Fruit fly (Drosophila melanogaster) whole organism, pupa: Measurements from ENCODE around the gene Sirup.

Source experiments
- CG10348 ChIP-seq: fragments of 200-800 bp; sonication (Bioruptor generic); IDR thresholded peaks from 2 replicates; pipeline ENCODE4 v1.3.6; 2022; ENCODE audit warnings: missing biosample characterization, missing genetic modification characterization
- CG12605 ChIP-seq: fragments of 200-800 bp; sonication (Bioruptor generic); IDR thresholded peaks from 2 replicates; pipeline ENCODE4 v1.3.6; 2022; ENCODE audit warnings: missing biosample characterization, missing genetic modification characterization
- CG13204 ChIP-seq: fragments of 200-800 bp; sonication (Bioruptor generic); optimal IDR thresholded peaks from 2 replicates; lab custom pipeline; 2018; ENCODE audit warnings: missing biosample characterization, mild to moderate bottlenecking, missing genetic modification characterization, moderate library complexity
- CG14655 ChIP-seq: fragments of 200-800 bp; sonication (Bioruptor generic); optimal IDR thresholded peaks from 3 replicates; lab custom pipeline; 2017; ENCODE audit warnings: mild to moderate bottlenecking, missing biosample characterization, missing genetic modification reagents, missing genetic modification characterization
- CG15710 ChIP-seq: fragments of 200-800 bp; sonication (Bioruptor generic); optimal IDR thresholded peaks from 2 replicates; lab custom pipeline; 2018; ENCODE audit warnings: missing biosample characterization, mild to moderate bottlenecking, missing genetic modification characterization, moderate library complexity
- CG17806 ChIP-seq: fragments of 200-800 bp; sonication (Bioruptor generic); optimal IDR thresholded peaks from 2 replicates; lab custom pipeline; 2018; ENCODE audit warnings: missing biosample characterization, mild to moderate bottlenecking, missing genetic modification characterization, moderate library complexity
- CG32121 ChIP-seq: fragments of 200-800 bp; sonication (Bioruptor generic); IDR thresholded peaks from 2 replicates; pipeline ENCODE4 v1.3.6; 2022; ENCODE audit warnings: missing biosample characterization, missing genetic modification characterization
- CG34367 ChIP-seq: fragments of 200-800 bp; sonication (Bioruptor generic); optimal IDR thresholded peaks from 2 replicates; lab custom pipeline; 2018; ENCODE audit warnings: missing biosample characterization, mild to moderate bottlenecking, missing genetic modification characterization
- CG4496 ChIP-seq: fragments of 200-800 bp; sonication (Bioruptor generic); IDR thresholded peaks from 3 replicates; pipeline ENCODE4 v1.3.6; 2022; ENCODE audit warnings: missing biosample characterization, missing genetic modification characterization
- CG8159 ChIP-seq: fragments of 200-800 bp; sonication (Bioruptor generic); optimal IDR thresholded peaks from 3 replicates; lab custom pipeline; 2018; ENCODE audit warnings: missing biosample characterization, mild to moderate bottlenecking, missing genetic modification characterization, moderate library complexity
- CG8301 ChIP-seq: fragments of 200-800 bp; sonication (Bioruptor generic); optimal IDR thresholded peaks from 2 replicates; lab custom pipeline; 2018; ENCODE audit warnings: missing biosample characterization, mild to moderate bottlenecking, missing genetic modification characterization
- CG9948 ChIP-seq: fragments of 200-800 bp; sonication (Bioruptor generic); optimal IDR thresholded peaks from 2 replicates; lab custom pipeline; 2018; ENCODE audit warnings: missing biosample characterization, mild to moderate bottlenecking, missing genetic modification characterization, moderate library complexity
- D1 ChIP-seq: fragments of 200-800 bp; sonication (Bioruptor generic); optimal IDR thresholded peaks from 2 replicates; lab custom pipeline; 2018; ENCODE audit warnings: missing biosample characterization, mild to moderate bottlenecking, missing genetic modification characterization, moderate library complexity
- EcR ChIP-seq: fragments of 200-800 bp; sonication (Bioruptor generic); optimal IDR thresholded peaks from 3 replicates; lab custom pipeline; 2019; ENCODE audit warnings: missing biosample characterization, missing genetic modification characterization, mild to moderate bottlenecking, moderate library complexity, missing genetic modification reagents
- Ets98B ChIP-seq: fragments of 200-800 bp; sonication (Bioruptor generic); IDR thresholded peaks from 2 replicates; pipeline ENCODE4 v1.3.6; 2022; ENCODE audit warnings: missing biosample characterization, missing genetic modification characterization
- Pif1A ChIP-seq: fragments of 200-800 bp; sonication (Bioruptor generic); optimal IDR thresholded peaks from 3 replicates; lab custom pipeline; 2016; ENCODE audit warnings: missing biosample characterization, missing genetic modification characterization
- Pif1B ChIP-seq: fragments of 200-800 bp; sonication (Bioruptor generic); optimal IDR thresholded peaks from 3 replicates; lab custom pipeline; 2016; ENCODE audit warnings: missing biosample characterization, missing genetic modification characterization
- Snoo ChIP-seq: fragments of 200-800 bp; sonication (Bioruptor generic); optimal IDR thresholded peaks from 3 replicates; lab custom pipeline; 2017; ENCODE audit warnings: missing biosample characterization, mild to moderate bottlenecking, missing genetic modification characterization, inconsistent platforms
- fd96Ca ChIP-seq: fragments of 200-800 bp; sonication (Bioruptor generic); IDR thresholded peaks from 3 replicates; pipeline ENCODE4 v1.3.6; 2022; ENCODE audit warnings: missing biosample characterization, missing genetic modification characterization
- gl ChIP-seq: fragments of 200-800 bp; sonication (Bioruptor generic); optimal IDR thresholded peaks from 2 replicates; lab custom pipeline; 2018; ENCODE audit warnings: missing biosample characterization, mild to moderate bottlenecking, missing genetic modification characterization
- rn ChIP-seq: fragments of 200-800 bp; sonication (Bioruptor generic); IDR thresholded peaks from 2 replicates; pipeline ENCODE4 v1.3.6; 2022; ENCODE audit warnings: missing biosample characterization, missing genetic modification characterization

Sirup gene

DNA sequence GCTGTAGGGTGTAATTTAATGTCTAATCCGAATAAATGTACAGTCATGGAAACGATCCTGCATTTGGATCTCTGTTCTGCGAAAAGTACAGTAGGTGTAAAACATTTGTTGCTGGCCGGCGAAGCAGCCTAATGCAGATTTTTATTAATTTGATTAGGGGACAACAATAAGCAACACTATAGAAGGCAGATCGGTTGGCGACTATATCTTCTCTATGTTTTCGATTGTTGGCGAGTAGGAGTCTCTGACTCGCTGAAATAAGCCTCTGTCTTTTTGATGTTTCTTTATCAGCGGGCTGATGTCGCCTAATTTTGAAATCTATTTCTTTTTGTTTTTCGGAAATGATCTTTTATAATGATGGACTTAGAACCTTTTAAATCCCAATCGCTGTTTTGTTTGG lies 31.4 kb downstream of the Sirup start:
- TF ChIP-seq CG17806 (tag; lab: Kevin White, UChicago) (no peak), rn (GFP tag; lab: Robert Waterston, UW) (no peak), Pif1B (GFP tag; lab: Kevin White, UChicago) (no peak), CG12605 (GFP tag; lab: Robert Waterston, UW) (no peak), CG13204 (no peak), Ets98B (no peak), EcR (GFP tag; lab: Kevin White, UChicago) (no peak), CG15710 (no peak), Snoo (tag; lab: Kevin White, UChicago) (no peak), CG8301 (no peak), CG9948 (tag; lab: Kevin White, UChicago) (no peak), fd96Ca (no peak), CG32121 (GFP tag; lab: Robert Waterston, UW) (no peak), CG10348 (GFP tag; lab: Robert Waterston, UW) (no peak), D1 (no peak), CG8159 (tag; lab: Kevin White, UChicago) (no peak), Pif1A (GFP tag; lab: Kevin White, UChicago) (no peak)
- TF ChIP-seq, all 21 proteins: peak for 0

DNA sequence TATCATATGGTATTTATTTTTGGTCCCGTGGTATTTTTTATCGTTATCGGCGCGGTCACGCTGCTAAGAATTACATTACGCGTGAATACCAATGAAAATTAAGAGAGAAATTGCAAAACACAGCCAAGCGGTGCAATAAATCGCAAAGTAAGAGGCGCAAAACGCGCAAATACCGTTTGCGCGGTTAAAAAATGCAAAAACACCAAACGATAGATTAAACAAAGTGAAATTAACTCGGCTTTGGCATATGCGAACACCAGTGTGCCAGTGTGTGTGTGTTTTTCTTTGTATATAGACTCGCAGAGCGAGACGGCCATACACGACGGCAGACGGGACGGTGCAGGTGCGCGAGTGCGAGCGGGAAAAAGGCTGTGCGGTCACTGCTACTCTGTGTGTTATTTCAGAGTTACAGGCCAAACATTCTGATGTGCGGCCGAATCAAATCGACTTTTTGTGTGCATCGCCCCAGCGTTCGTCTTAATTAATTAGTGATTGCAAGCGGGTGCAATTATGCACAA lies 32.1 kb downstream of the Sirup start, which contains the start of gene Cka:
Cka (plus strand) TSS at position 29 of the 518 bp plus-strand sequence.
- TF ChIP-seq CG13204 (peak; percentile 57), D1 (no peak), CG12605 (GFP tag; lab: Robert Waterston, UW) (no peak), Pif1A (GFP tag; lab: Kevin White, UChicago) (no peak), CG14655 (GFP tag; lab: Kevin White, UChicago) (no peak), CG8301 (no peak), CG34367 (tag; lab: Kevin White, UChicago) (no peak), CG32121 (GFP tag; lab: Robert Waterston, UW) (no peak), Snoo (tag; lab: Kevin White, UChicago) (peak; percentile 5), CG10348 (GFP tag; lab: Robert Waterston, UW) (no peak), Pif1B (GFP tag; lab: Kevin White, UChicago) (no peak), CG17806 (tag; lab: Kevin White, UChicago) (no peak), CG15710 (no peak), rn (GFP tag; lab: Robert Waterston, UW) (no peak), CG9948 (tag; lab: Kevin White, UChicago) (no peak), EcR (GFP tag; lab: Kevin White, UChicago) (no peak), fd96Ca (peak; percentile 44; the same call in 1 of the 3 replicates), Ets98B (no peak), CG4496 (GFP tag; lab: Robert Waterston, UW) (peak; percentile 69; the same call in 1 of the 3 replicates), gl (tag; lab: Kevin White, UChicago) (no peak), CG8159 (tag; lab: Kevin White, UChicago) (peak; percentile 34)

DNA sequence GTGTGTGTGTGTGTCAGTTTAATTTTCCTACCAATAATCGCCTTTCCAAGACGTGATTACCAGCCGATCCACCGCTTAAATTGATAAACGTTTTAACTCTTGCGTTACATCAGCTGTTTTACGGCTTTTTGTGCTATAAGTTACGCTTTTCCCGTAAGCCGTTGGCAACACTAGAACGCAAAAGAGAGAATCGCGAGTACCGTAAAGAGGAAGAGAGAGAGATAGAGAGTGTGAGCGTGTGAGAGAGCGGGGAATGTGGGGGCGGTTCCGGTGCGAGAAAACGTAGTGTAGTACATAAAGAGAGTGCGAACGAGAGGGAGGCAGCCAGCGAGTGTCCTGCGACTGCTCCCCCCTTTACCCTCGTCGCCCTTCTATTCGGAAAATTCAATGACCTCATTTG lies 32.9 kb downstream of the Sirup start:
- TF ChIP-seq CG9948 (tag; lab: Kevin White, UChicago), result no peak
- TF ChIP-seq CG10348 (GFP tag; lab: Robert Waterston, UW), result no peak
- TF ChIP-seq EcR (GFP tag; lab: Kevin White, UChicago), result peak; percentile 54
- peak; percentile 29; the same call in 1 of the 2 replicates for TF ChIP-seq CG12605 (GFP tag; lab: Robert Waterston, UW)
- TF ChIP-seq CG13204, result peak; percentile 25
- peak; percentile 38; the same call in 1 of the 3 replicates for TF ChIP-seq CG4496 (GFP tag; lab: Robert Waterston, UW)
- TF ChIP-seq, all 21 proteins: peak for 4

DNA sequence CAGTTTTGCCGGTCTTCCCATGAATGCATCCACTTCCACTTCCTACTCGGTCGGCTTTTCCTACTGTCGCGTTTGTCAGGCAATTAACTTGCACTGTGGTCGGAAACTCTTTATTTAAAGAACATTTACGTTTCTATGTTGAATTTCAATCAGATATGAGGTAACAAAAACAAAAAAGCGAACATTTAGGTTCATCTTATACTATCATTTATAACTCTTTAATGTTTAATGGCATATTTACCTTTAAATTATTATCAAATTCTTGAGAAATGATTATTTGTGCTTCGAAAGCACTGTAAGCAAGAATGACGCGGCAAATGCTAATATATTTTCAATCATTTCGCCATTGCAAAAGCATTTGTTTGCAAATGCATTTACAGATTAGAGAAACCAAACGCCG lies 35.1 kb downstream of the Sirup start:
- no peak for TF ChIP-seq CG14655 (GFP tag; lab: Kevin White, UChicago)
- no peak for TF ChIP-seq CG10348 (GFP tag; lab: Robert Waterston, UW)
- peak; percentile 37; the same call in 1 of the 2 replicates for TF ChIP-seq CG32121 (GFP tag; lab: Robert Waterston, UW)
- no peak for TF ChIP-seq CG15710
- no peak for TF ChIP-seq CG34367 (tag; lab: Kevin White, UChicago)
- no peak for TF ChIP-seq gl (tag; lab: Kevin White, UChicago)
- TF ChIP-seq D1, result no peak
- no peak for TF ChIP-seq CG9948 (tag; lab: Kevin White, UChicago)
- TF ChIP-seq Ets98B, result no peak
- TF ChIP-seq CG17806 (tag; lab: Kevin White, UChicago), result peak; percentile 6
- peak; percentile 28 for TF ChIP-seq CG8301
- no peak for TF ChIP-seq EcR (GFP tag; lab: Kevin White, UChicago)
- peak; percentile 55; the same call in 1 of the 3 replicates for TF ChIP-seq CG4496 (GFP tag; lab: Robert Waterston, UW)
- TF ChIP-seq Pif1A (GFP tag; lab: Kevin White, UChicago), result peak; percentile 18
- TF ChIP-seq CG13204, result no peak
- 0 out of 2 replicates have a peak, but pooled peaks have one; percentile 16 for TF ChIP-seq CG12605 (GFP tag; lab: Robert Waterston, UW)
- TF ChIP-seq rn (GFP tag; lab: Robert Waterston, UW), result no peak
- no peak for TF ChIP-seq fd96Ca
- no peak for TF ChIP-seq CG8159 (tag; lab: Kevin White, UChicago)
- TF ChIP-seq Pif1B (GFP tag; lab: Kevin White, UChicago), result no peak

DNA sequence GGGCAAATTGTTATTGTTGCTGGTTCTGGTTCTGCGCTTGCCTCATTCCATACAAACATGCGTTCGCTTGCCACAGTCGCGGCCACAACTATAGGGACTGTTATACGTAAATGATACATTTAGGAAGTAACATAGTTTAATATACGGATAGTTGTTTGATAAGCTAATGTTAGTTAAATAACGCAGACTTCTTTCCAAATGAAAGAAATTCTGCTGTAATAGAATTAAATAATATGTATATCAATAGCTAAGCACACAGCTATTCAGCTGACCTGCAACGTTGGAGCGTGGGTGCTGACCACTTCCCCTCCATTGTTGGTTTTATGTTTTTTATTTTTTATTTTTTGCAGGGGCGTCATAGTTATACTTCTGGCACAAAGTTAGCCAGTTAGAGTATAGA lies 36.1 kb downstream of the Sirup start:
- TF ChIP-seq D1 (no peak), CG12605 (GFP tag; lab: Robert Waterston, UW) (peak; percentile 80), CG10348 (GFP tag; lab: Robert Waterston, UW) (no peak), CG9948 (tag; lab: Kevin White, UChicago) (peak; percentile 61), rn (GFP tag; lab: Robert Waterston, UW) (0 out of 2 replicates have a peak, but pooled peaks have one; percentile 13), EcR (GFP tag; lab: Kevin White, UChicago) (no peak), CG8301 (peak; percentile 77), CG34367 (tag; lab: Kevin White, UChicago) (peak; percentile 35), CG8159 (tag; lab: Kevin White, UChicago) (peak; percentile 52), CG14655 (GFP tag; lab: Kevin White, UChicago) (no peak), fd96Ca (peak; percentile 75), gl (tag; lab: Kevin White, UChicago) (peak; percentile 8), CG4496 (GFP tag; lab: Robert Waterston, UW) (peak; percentile 79), Ets98B (peak; percentile 82), Snoo (tag; lab: Kevin White, UChicago) (no peak), CG17806 (tag; lab: Kevin White, UChicago) (peak; percentile 53), CG15710 (peak; percentile 57), Pif1A (GFP tag; lab: Kevin White, UChicago) (peak; percentile 78), Pif1B (GFP tag; lab: Kevin White, UChicago) (peak; percentile 18), CG32121 (GFP tag; lab: Robert Waterston, UW) (peak; percentile 83), CG13204 (no peak)
